Fruit fly (Drosophila melanogaster): Measurements from ENCODE around the gene csw.

The csw gene

DNA sequence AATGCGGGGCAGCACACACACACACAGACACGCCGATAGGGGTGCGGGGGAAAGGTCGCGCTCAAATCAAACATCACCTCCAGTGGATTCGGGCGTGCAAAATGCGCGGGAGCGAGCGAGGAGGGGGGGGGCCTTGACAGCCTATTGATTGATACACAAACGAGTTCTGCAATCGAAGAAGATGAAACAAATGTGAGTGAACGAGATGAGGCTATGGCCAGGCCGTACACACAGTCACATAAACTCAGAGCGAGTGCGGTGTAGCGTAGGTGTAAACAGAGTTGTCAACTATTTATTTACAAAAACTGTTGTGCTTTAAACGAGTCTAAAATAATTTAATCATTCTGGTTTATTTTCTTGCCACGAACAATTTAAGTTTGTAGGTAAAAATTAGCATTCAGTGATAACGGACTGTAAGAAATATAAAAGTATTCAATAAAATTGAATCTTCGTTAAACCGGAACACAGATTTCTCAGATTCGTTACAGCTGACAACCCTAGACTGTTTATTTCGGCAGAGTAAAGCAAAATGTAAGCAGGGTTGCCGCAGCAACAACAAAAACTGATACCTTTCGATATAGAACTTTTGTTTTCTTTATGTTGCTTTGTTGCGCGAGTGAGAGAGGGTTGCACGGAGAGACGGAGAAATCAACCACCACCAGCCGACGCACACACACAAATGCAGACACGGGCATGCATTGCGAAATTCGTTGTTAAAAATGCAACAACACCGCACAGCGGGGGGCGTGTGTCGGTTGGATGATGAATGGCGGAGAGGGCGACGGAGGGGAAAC lies 41.1 kb downstream of the csw start (continued):
- TF ChIP-seq gcm (GFP tag; optimal IDR thresholded peaks at IDR 0.05) (peak; percentile 86), nom (GFP tag; optimal IDR thresholded peaks at IDR 0.05) (peak; percentile 63), ftz-f1 (GFP tag; optimal IDR thresholded peaks at IDR 0.05) (peak; percentile 35), CG14965 (GFP tag; optimal IDR thresholded peaks at IDR 0.05; ENCODE audit: borderline replicate concordance) (peak; percentile 32), CG6272 (GFP tag; IDR thresholded peaks at IDR 0.05) (peak; percentile 61), CG8944 (GFP tag; optimal IDR thresholded peaks at IDR 0.05) (peak; percentile 77), ap (GFP tag; IDR thresholded peaks at IDR 0.05) (peak; percentile 75), CG9215 (GFP tag; IDR thresholded peaks at IDR 0.05) (peak; percentile 83), CG3407 (GFP tag; optimal IDR thresholded peaks at IDR 0.05) (peak; percentile 67), repo (GFP tag; optimal IDR thresholded peaks at IDR 0.05) (peak; percentile 65), CG4424 (GFP tag; optimal IDR thresholded peaks at IDR 0.05) (peak; percentile 87), CG14860 (GFP tag; IDR thresholded peaks at IDR 0.05; ENCODE audit: partially characterized antibody) (no peak), kah (GFP tag; optimal IDR thresholded peaks at IDR 0.05) (peak; percentile 79), sug (tag; optimal IDR thresholded peaks at IDR 0.05) (peak; percentile 90), CG1792 (GFP tag; optimal IDR thresholded peaks at IDR 0.05) (peak; percentile 79), cwo (GFP tag; optimal IDR thresholded peaks at IDR 0.05) (peak; percentile 88), B-H1 (GFP tag; IDR thresholded peaks at IDR 0.05) (peak; percentile 69), Eip74EF (GFP tag; optimal IDR thresholded peaks at IDR 0.05) (peak in 1 of 2 experiments; percentile 90), Xrp1 (GFP tag; IDR thresholded peaks at IDR 0.05) (peak; percentile 91), Rx (GFP tag; IDR thresholded peaks at IDR 0.05) (peak; percentile 65), CG32772 (GFP tag; IDR thresholded peaks at IDR 0.05) (peak; percentile 76), CG15601 (tag; optimal IDR thresholded peaks at IDR 0.05) (peak; percentile 88), MTF-1 (GFP tag; optimal IDR thresholded peaks at IDR 0.05; ENCODE audit: borderline replicate concordance) (peak; percentile 83), Doc3 (GFP tag; IDR thresholded peaks at IDR 0.05; ENCODE audit: partially characterized antibody) (no peak), CG1233 (GFP tag; optimal IDR thresholded peaks at IDR 0.05) (peak; percentile 91), rib (GFP tag; IDR thresholded peaks at IDR 0.05) (peak; percentile 8; the same call in 1 of the 2 replicates), knrl (GFP tag; IDR thresholded peaks at IDR 0.05; ENCODE audit: partially characterized antibody) (no peak; the same call in 2 of the 3 replicates), NfI (GFP tag; optimal IDR thresholded peaks at IDR 0.05) (peak; percentile 89), shn (GFP tag; optimal IDR thresholded peaks at IDR 0.05) (peak; percentile 54), cg (GFP tag; optimal IDR thresholded peaks at IDR 0.05) (peak; percentile 69), CrebB (tag; optimal IDR thresholded peaks at IDR 0.05) (peak; percentile 85), CG17612 (GFP tag; IDR thresholded peaks at IDR 0.05) (peak; percentile 28; the same call in 1 of the 2 replicates), CG34224 (GFP tag; IDR thresholded peaks at IDR 0.05; ENCODE audit: partially characterized antibody) (no peak), so (GFP tag; IDR thresholded peaks at IDR 0.05) (peak; percentile 80), amos (GFP tag; IDR thresholded peaks at IDR 0.05; ENCODE audit: partially characterized antibody) (no peak), grn (GFP tag; optimal IDR thresholded peaks at IDR 0.05) (peak; percentile 34), Camta (GFP tag; optimal IDR thresholded peaks at IDR 0.05) (peak; percentile 88), E2f2 (GFP tag; IDR thresholded peaks at IDR 0.05) (peak; percentile 67), Oaz (GFP tag; IDR thresholded peaks at IDR 0.05) (peak; percentile 76), CG15514 (GFP tag; optimal IDR thresholded peaks at IDR 0.05) (peak; percentile 84), CG10654 (GFP tag; optimal IDR thresholded peaks at IDR 0.05) (peak; percentile 76), CG10462 (GFP tag; optimal IDR thresholded peaks at IDR 0.05) (peak; percentile 66), CG16815 (GFP tag; optimal IDR thresholded peaks at IDR 0.05) (peak; percentile 66), CG4820 (GFP tag; optimal IDR thresholded peaks at IDR 0.05) (peak; percentile 81), CG14014 (GFP tag; IDR thresholded peaks at IDR 0.05) (peak; percentile 84), CG4854 (GFP tag; optimal IDR thresholded peaks at IDR 0.05) (peak; percentile 73), CG10565 (GFP tag; optimal IDR thresholded peaks at IDR 0.05) (no peak), Fer2 (tag; optimal IDR thresholded peaks at IDR 0.05) (peak; percentile 83)

Data from whole organism, embryonic.